Fruit fly (Drosophila melanogaster) S2 (cell line): ENCODE results near the gene ida.

Source experiments
- CG8478 ChIP-seq: fragments of >200 bp; optimal IDR thresholded peaks from 2 replicates; lab custom pipeline; 2018
- CTCF ChIP-seq, 2 experiments: fragments of >200 bp; optimal IDR thresholded peaks; 2 replicates each; lab custom pipeline; 2018

DNA sequence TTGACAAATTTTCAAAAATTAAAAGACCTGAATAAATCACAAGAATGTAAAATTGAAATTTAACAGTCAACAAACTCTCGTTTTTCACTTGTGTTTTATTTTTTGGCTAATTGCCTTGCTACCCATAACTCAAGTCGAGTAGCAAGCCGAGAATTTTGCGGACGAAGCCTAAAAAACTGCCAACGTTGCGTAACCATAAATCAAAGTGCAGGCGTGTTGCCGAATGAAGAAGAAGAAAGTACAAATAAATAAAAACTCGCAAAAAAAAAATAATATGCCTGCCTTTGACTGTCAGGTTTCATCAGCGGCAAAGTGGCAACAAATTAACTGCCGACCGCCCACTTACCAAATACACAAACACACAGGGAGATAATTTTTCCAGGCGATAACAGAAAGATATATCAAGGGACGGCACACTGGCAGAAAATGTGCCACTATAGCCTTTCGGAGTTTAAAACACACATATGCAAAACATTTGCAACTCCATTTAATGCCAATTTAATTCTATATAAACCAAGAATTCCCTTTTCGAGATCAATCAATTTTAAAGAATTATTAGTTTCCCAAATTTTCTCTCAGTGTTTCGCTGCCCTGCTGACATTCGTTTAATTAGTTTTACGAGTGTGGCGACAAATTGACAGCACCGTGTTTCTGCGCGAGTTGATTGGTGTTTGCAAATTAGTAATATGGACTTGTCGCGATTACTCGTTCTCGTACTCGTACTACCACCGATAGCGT, 23.2 kb downstream of the ida start:
- no peak for TF ChIP-seq CTCF (optimal IDR thresholded peaks at IDR 0.05; lab: Kevin White, UChicago)
- TF ChIP-seq CG8478 (lab: Kevin White, UChicago): no peak
